Worm (Caenorhabditis elegans) whole organism, young adult: ENCODE results near the gene gsto-3.

Source experiments
- B0035.1 ChIP-seq: sonication (generic microtip); optimal IDR thresholded peaks from 2 replicates; lab custom pipeline; 2016; ENCODE audit warnings: missing genetic modification characterization, mild to moderate bottlenecking, missing compliant biosample characterization, missing genotype, missing genetic modification reagents
- Y79H2A.3 ChIP-seq: fragments of 200-800 bp; sonication (Bioruptor generic); conservative IDR thresholded peaks from 2 replicates; pipeline ENCODE4 v1.3.6; 2022; ENCODE audit warnings: missing genetic modification reagents, missing genetic modification characterization, missing compliant biosample characterization
- Y95B8A.8 ChIP-seq: fragments of 200-800 bp; sonication (Bioruptor generic); IDR thresholded peaks from 2 replicates; pipeline ENCODE4 v1.3.6; 2022; ENCODE audit warnings: missing genetic modification reagents, missing genetic modification characterization, missing compliant biosample characterization
- akir-1 ChIP-seq: fragments of 200-800 bp; sonication (Bioruptor generic); optimal IDR thresholded peaks from 2 replicates; lab custom pipeline; 2018; ENCODE audit warnings: mild to moderate bottlenecking, missing genetic modification characterization, moderate library complexity, missing compliant biosample characterization
- ama-1 ChIP-seq, 3 experiments: fragments of 150-350 bp in 1 of 3; sonication (generic microtip) in 2 of 3; optimal IDR thresholded peaks; 2 replicates each; lab custom pipeline; 2014 to 2018; ENCODE audit warnings: missing biosample characterization in 2 of 3, missing genetic modification characterization in 2 of 3, missing genetic modification reagents in 2 of 3
- aptf-2 ChIP-seq: fragments of 200-800 bp; sonication (Bioruptor generic); conservative IDR thresholded peaks from 2 replicates; pipeline ENCODE4 v1.3.6; 2022; ENCODE audit warnings: missing genetic modification reagents, missing genetic modification characterization, missing compliant biosample characterization
- aptf-3 ChIP-seq: fragments of 200-800 bp; sonication (Bioruptor generic); IDR thresholded peaks from 2 replicates; pipeline ENCODE4 v1.3.6; 2022; ENCODE audit warnings: missing genetic modification characterization, missing compliant biosample characterization
- dpff-1 ChIP-seq: sonication (generic microtip); optimal IDR thresholded peaks from 2 replicates; lab custom pipeline; 2017; ENCODE audit warnings: mild to moderate bottlenecking, missing genetic modification characterization, missing compliant biosample characterization
- egl-18 ChIP-seq: fragments of 200-800 bp; sonication (Bioruptor generic); IDR thresholded peaks from 2 replicates; pipeline ENCODE4 v1.3.6; 2022; ENCODE audit warnings: missing genetic modification reagents, missing genetic modification characterization, missing compliant biosample characterization
- gei-17 ChIP-seq: fragments of 200-800 bp; sonication (Bioruptor generic); optimal IDR thresholded peaks from 2 replicates; lab custom pipeline; 2018; ENCODE audit warnings: mild to moderate bottlenecking, missing genetic modification characterization, missing compliant biosample characterization
- hmg-20 ChIP-seq: fragments of 200-800 bp; sonication (Bioruptor generic); IDR thresholded peaks from 2 replicates; pipeline ENCODE4 v1.3.6; 2022; ENCODE audit warnings: missing genetic modification reagents, missing genetic modification characterization, missing compliant biosample characterization
- hrde-1 ChIP-seq: sonication (generic microtip); optimal IDR thresholded peaks from 2 replicates; lab custom pipeline; 2016; ENCODE audit warnings: missing genetic modification characterization, mild to moderate bottlenecking, missing compliant biosample characterization, moderate library complexity, missing genotype, missing genetic modification reagents, borderline replicate concordance
- let-526 ChIP-seq: fragments of 200-800 bp; sonication (Bioruptor generic); IDR thresholded peaks from 2 replicates; pipeline ENCODE4 v1.3.6; 2022; ENCODE audit warnings: missing genetic modification reagents, missing genetic modification characterization, missing compliant biosample characterization
- lin-54 ChIP-seq: fragments of 200-800 bp; sonication (Bioruptor generic); optimal IDR thresholded peaks from 2 replicates; lab custom pipeline; 2018; ENCODE audit warnings: mild to moderate bottlenecking, missing genetic modification characterization, missing compliant biosample characterization
- lsl-1 ChIP-seq: fragments of 200-800 bp; sonication (Bioruptor generic); optimal IDR thresholded peaks from 2 replicates; lab custom pipeline; 2018; ENCODE audit warnings: mild to moderate bottlenecking, missing genetic modification characterization, moderate library complexity, missing compliant biosample characterization
- madf-10 ChIP-seq: sonication (generic microtip); optimal IDR thresholded peaks from 2 replicates; lab custom pipeline; 2016; ENCODE audit warnings: mild to moderate bottlenecking, missing genetic modification characterization, missing compliant biosample characterization
- mes-4 ChIP-seq: sonication (generic microtip); optimal IDR thresholded peaks from 2 replicates; lab custom pipeline; 2016; ENCODE audit warnings: missing genotype, missing genetic modification characterization, missing compliant biosample characterization
- mxl-1 ChIP-seq: sonication (generic microtip); optimal IDR thresholded peaks from 2 replicates; lab custom pipeline; 2016; ENCODE audit warnings: missing genetic modification characterization, missing compliant biosample characterization
- nfya-1 ChIP-seq: sonication (generic microtip); optimal IDR thresholded peaks from 2 replicates; lab custom pipeline; 2017; ENCODE audit warnings: antibody characterized with exemption, missing compliant biosample characterization, missing genetic modification characterization, borderline replicate concordance; ENCODE audit not compliant: insufficient read depth
- nhr-120 ChIP-seq: fragments of 200-800 bp; sonication (Bioruptor generic); IDR thresholded peaks from 2 replicates; pipeline ENCODE4 v1.3.6; 2022; ENCODE audit warnings: missing genetic modification characterization, missing compliant biosample characterization
- nhr-27 ChIP-seq: fragments of 200-800 bp; sonication (Bioruptor generic); optimal IDR thresholded peaks from 2 replicates; lab custom pipeline; 2018; ENCODE audit warnings: mild to moderate bottlenecking, missing genetic modification characterization, moderate library complexity, missing compliant biosample characterization
- nhr-80 ChIP-seq: sonication (generic microtip); optimal IDR thresholded peaks from 2 replicates; lab custom pipeline; 2016; ENCODE audit warnings: missing genetic modification characterization, missing compliant biosample characterization
- rcor-1 ChIP-seq: fragments of 200-800 bp; sonication (Bioruptor generic); IDR thresholded peaks from 2 replicates; pipeline ENCODE4 v1.3.6; 2022; ENCODE audit warnings: missing genetic modification reagents, missing genetic modification characterization, missing compliant biosample characterization
- repo-1 ChIP-seq: sonication (generic microtip); optimal IDR thresholded peaks from 2 replicates; lab custom pipeline; 2017; ENCODE audit warnings: mild to moderate bottlenecking, missing genetic modification characterization, missing compliant biosample characterization
- sdz-38 ChIP-seq: sonication (generic microtip); optimal IDR thresholded peaks from 2 replicates; lab custom pipeline; 2016; ENCODE audit warnings: missing genotype, missing genetic modification characterization, missing compliant biosample characterization
- snpc-1.1 ChIP-seq: sonication (generic microtip); optimal IDR thresholded peaks from 2 replicates; lab custom pipeline; 2017; ENCODE audit warnings: missing genetic modification characterization, mild to moderate bottlenecking, missing compliant biosample characterization, antibody characterized with exemption, moderate library complexity, missing genotype, missing genetic modification reagents; ENCODE audit not compliant: insufficient read depth
- snpc-4 ChIP-seq, 5 experiments: fragments of 150-350 bp in 1 of 5; sonication (generic microtip) in 4 of 5; optimal IDR thresholded peaks; 2 replicates each; lab custom pipeline; 2014 to 2018; ENCODE audit warnings: missing genetic modification characterization in 5 of 5, missing biosample characterization in 3 of 5, antibody characterized with exemption in 2 of 5, mild to moderate bottlenecking in 2 of 5, missing compliant biosample characterization in 2 of 5, missing genotype in 2 of 5, moderate library complexity in 2 of 5, missing genetic modification reagents in 1 of 5
- sptf-2 ChIP-seq: fragments of 200-800 bp; sonication (Bioruptor generic); optimal IDR thresholded peaks from 2 replicates; lab custom pipeline; 2018; ENCODE audit warnings: mild to moderate bottlenecking, missing genetic modification characterization, missing compliant biosample characterization
- ztf-6 ChIP-seq: fragments of 200-800 bp; sonication (Bioruptor generic); IDR thresholded peaks from 2 replicates; pipeline ENCODE4 v1.3.6; 2022; ENCODE audit warnings: missing genetic modification reagents, missing genetic modification characterization, missing compliant biosample characterization

Gene gsto-3

ce11 chrIII:343346-344220 lies 37.5 kb downstream of the gsto-3 start (continued):
- TF ChIP-seq aptf-3 (GFP tag; lab: Robert Waterston, UW) (no peak), ztf-6 (GFP tag; lab: Robert Waterston, UW) (no peak), nhr-27 (tag; lab: Kevin White, UChicago) (no peak), snpc-1.1 (tag; lab: Kevin White, UChicago) (no peak), nhr-80 (tag; lab: Kevin White, UChicago) (no peak), nhr-120 (no peak), gei-17 (GFP tag; lab: Kevin White, UChicago) (no peak), egl-18 (GFP tag; lab: Robert Waterston, UW) (no peak), repo-1 (no peak), snpc-4 (GFP tag; optimal IDR thresholded peaks at IDR 0.05; lab: Kevin White, UChicago) (no peak), snpc-4 (tag; optimal IDR thresholded peaks at IDR 0.05; lab: Kevin White, UChicago) (no peak)

ce11 chrIII:343141-343345 lies 38.1 kb downstream of the gsto-3 start, which contains the start of gene Y50D7A.8:
Y50D7A.8 (minus strand) TSS chrIII:343241.
- TF ChIP-seq let-526 (GFP tag; lab: Robert Waterston, UW) (no peak), Y79H2A.3 (GFP tag; lab: Robert Waterston, UW) (no peak), mes-4 (tag; lab: Kevin White, UChicago) (no peak), Y95B8A.8 (GFP tag; lab: Robert Waterston, UW) (no peak), akir-1 (no peak), sdz-38 (tag; lab: Kevin White, UChicago) (no peak), ama-1 (optimal IDR thresholded peaks at IDR 0.05; lab: Kevin White, UChicago) (no peak), ama-1 (GFP tag; optimal IDR thresholded peaks at IDR 0.05; lab: Kevin White, UChicago) (no peak), mxl-1 (tag; lab: Kevin White, UChicago) (no peak), dpff-1 (no peak), sptf-2 (GFP tag; lab: Kevin White, UChicago) (no peak), rcor-1 (no peak), madf-10 (tag; lab: Kevin White, UChicago) (no peak), aptf-2 (GFP tag; lab: Robert Waterston, UW) (no peak), lin-54 (GFP tag; lab: Kevin White, UChicago) (no peak), hmg-20 (GFP tag; lab: Robert Waterston, UW) (no peak), lsl-1 (GFP tag; lab: Kevin White, UChicago) (no peak), nfya-1 (tag; lab: Kevin White, UChicago) (no peak), snpc-4 (GFP tag; optimal IDR thresholded peaks at IDR 0.05; lab: Kevin White, UChicago) (no peak), snpc-4 (tag; optimal IDR thresholded peaks at IDR 0.05; lab: Kevin White, UChicago) (no peak), B0035.1 (tag; lab: Kevin White, UChicago) (no peak), hrde-1 (no peak)
